Worm (Caenorhabditis elegans) whole organism, late embryonic: ENCODE data around the gene C34F6.10.

ENCODE experiments used
- fkh-6 ChIP-seq: sonication (generic microtip); optimal IDR thresholded peaks from 2 replicates; lab custom pipeline; 2016; ENCODE audit warnings: missing genetic modification characterization, missing compliant biosample characterization
- hlh-8 ChIP-seq: sonication (generic microtip); optimal IDR thresholded peaks from 2 replicates; lab custom pipeline; 2016; ENCODE audit warnings: missing genotype, missing genetic modification characterization, missing compliant biosample characterization
- sox-2 ChIP-seq: fragments of 200-800 bp; sonication (Bioruptor generic); IDR thresholded peaks from 2 replicates; pipeline ENCODE4 v1.3.6; 2022; ENCODE audit warnings: missing genetic modification reagents, missing genetic modification characterization, missing compliant biosample characterization

DNA sequence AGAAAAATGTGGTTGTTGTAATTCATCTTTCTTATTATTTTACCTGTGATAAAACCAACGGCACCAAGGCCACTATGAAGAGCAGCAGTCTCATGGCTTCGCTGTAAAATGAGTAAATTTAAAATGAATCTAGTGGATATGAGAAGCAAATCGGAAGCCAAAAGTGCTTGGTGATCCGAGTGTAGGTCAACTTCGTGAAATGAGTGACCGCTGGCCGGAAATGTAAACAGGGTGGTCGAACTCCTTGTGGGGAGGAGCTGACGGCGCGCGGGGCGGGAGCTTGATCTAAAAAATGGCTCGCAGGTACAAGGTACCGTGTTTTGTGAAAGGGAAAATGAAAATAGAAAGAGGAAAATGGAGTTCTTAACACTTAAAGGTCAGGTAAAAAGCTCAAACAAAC, 43.7 kb downstream of the C34F6.10 start, which contains the start of gene C34F6.1:
- TF ChIP-seq fkh-6 (tag; lab: Kevin White, UChicago) (no peak), sox-2 (no peak), hlh-8 (no peak)
